Fruit fly (Drosophila melanogaster) whole organism, adult: Measurements from ENCODE around the gene CG15891.
A peak's percentile ranks its signal among the peaks of the same experiment; 100 is the strongest.

Experiments used
- CG11617 ChIP-seq: fragments of 200-800 bp; sonication (Bioruptor generic); optimal IDR thresholded peaks from 2 replicates; lab custom pipeline; 2017; ENCODE audit warnings: mild to moderate bottlenecking, missing biosample characterization, missing genetic modification reagents, missing genetic modification characterization
- CG1620 ChIP-seq: fragments of 200-800 bp; sonication (Bioruptor generic); optimal IDR thresholded peaks from 2 replicates; lab custom pipeline; 2016; ENCODE audit warnings: missing biosample characterization, missing genetic modification characterization
- CG33017 ChIP-seq: fragments of 200-800 bp; sonication (Bioruptor generic); optimal IDR thresholded peaks from 2 replicates; lab custom pipeline; 2018; ENCODE audit warnings: missing biosample characterization, mild to moderate bottlenecking, missing genetic modification characterization, moderate library complexity
- CG5204 ChIP-seq: fragments of 200-800 bp; sonication (Bioruptor generic); optimal IDR thresholded peaks from 2 replicates; lab custom pipeline; 2016; ENCODE audit warnings: missing biosample characterization, missing genetic modification characterization
- CG7101 ChIP-seq: fragments of 200-800 bp; sonication (Bioruptor generic); optimal IDR thresholded peaks from 2 replicates; lab custom pipeline; 2018; ENCODE audit warnings: missing biosample characterization, mild to moderate bottlenecking, missing genetic modification characterization, moderate library complexity
- Clk ChIP-seq: fragments of 200-800 bp; sonication (Bioruptor generic); optimal IDR thresholded peaks from 2 replicates; lab custom pipeline; 2017; ENCODE audit warnings: missing biosample characterization, missing genetic modification characterization
- Crg-1 ChIP-seq: fragments of 200-800 bp; sonication (Bioruptor generic); optimal IDR thresholded peaks from 2 replicates; lab custom pipeline; 2016; ENCODE audit warnings: missing biosample characterization, missing genetic modification characterization
- Hr96 ChIP-seq: fragments of 200-800 bp; sonication (Bioruptor generic); optimal IDR thresholded peaks from 2 replicates; lab custom pipeline; 2016; ENCODE audit warnings: missing biosample characterization, missing genetic modification characterization
- Mnt ChIP-seq: fragments of 200-800 bp; sonication (Bioruptor generic); optimal IDR thresholded peaks from 2 replicates; lab custom pipeline; 2016; ENCODE audit warnings: missing biosample characterization, mild to moderate bottlenecking, missing genetic modification characterization
- bab1 ChIP-seq: fragments of 200-800 bp; sonication (Bioruptor generic); optimal IDR thresholded peaks from 3 replicates; lab custom pipeline; 2019; ENCODE audit warnings: missing biosample characterization, mild to moderate bottlenecking, missing genetic modification characterization, moderate library complexity
- kay ChIP-seq: fragments of 200-800 bp; sonication (Bioruptor generic); peaks from one replicate; lab custom pipeline; 2016; ENCODE audit warnings: missing biosample characterization, missing genetic modification characterization, borderline replicate concordance
- ovo ChIP-seq: fragments of 200-800 bp; sonication (Bioruptor generic); optimal IDR thresholded peaks from 2 replicates; lab custom pipeline; 2016; ENCODE audit warnings: missing biosample characterization, missing genetic modification characterization
- tj ChIP-seq: fragments of 200-800 bp; sonication (Bioruptor generic); optimal IDR thresholded peaks from 3 replicates; lab custom pipeline; 2017; ENCODE audit warnings: missing biosample characterization, mild to moderate bottlenecking, missing genetic modification characterization, moderate library complexity

DNA sequence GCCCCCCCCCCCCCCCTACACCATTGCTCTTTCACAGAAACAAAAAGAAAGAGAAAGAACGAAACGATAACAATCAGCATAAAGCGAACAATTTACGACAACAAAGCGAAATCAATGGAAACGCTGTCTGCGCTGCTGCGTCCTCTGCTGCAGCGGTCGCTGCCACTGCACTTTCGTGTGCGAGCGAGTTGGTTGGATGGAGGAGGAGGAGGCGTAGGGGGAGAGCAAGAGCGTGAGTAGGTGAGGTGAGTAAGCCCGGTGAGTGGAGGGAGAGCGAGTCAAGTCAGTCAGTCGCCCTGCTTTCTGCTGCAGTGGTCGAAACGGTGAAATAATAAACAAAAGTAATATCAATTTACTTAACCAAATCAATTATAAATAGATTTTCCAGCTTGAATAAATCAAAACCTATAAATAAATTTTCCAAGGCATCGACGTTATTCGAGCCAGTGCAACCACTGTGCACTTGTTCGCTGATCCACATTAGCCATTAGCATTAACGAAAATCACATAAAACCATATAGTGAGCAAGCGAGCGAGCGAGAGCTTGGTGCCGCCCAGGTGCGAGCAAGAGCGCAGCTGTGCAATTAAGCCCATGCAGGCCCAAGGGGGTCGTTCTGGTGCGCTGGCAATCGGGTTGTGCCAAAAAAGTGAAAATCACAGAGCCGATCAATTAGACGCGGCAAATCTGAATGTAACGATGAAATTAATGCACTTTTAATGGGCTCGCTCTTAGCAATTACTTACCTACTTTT lies 48.8 kb upstream of the CG15891 start:
- TF ChIP-seq tj (GFP tag; lab: Kevin White, UChicago) (peak; percentile 98), Clk (no peak), CG7101 (tag; lab: Kevin White, UChicago) (peak; percentile 86), ovo (GFP tag; lab: Kevin White, UChicago) (peak; percentile 82), CG11617 (GFP tag; lab: Kevin White, UChicago) (peak; percentile 94), Mnt (GFP tag; lab: Kevin White, UChicago) (peak; percentile 69), bab1 (peak; percentile 89), kay (GFP tag; lab: Kevin White, UChicago) (peak; percentile 66), CG1620 (GFP tag; lab: Kevin White, UChicago) (peak; percentile 71), CG33017 (tag; lab: Kevin White, UChicago) (peak; percentile 36), CG5204 (GFP tag; lab: Kevin White, UChicago) (peak; percentile 51), Crg-1 (GFP tag; lab: Kevin White, UChicago) (peak; percentile 86), Hr96 (GFP tag; lab: Kevin White, UChicago) (peak; percentile 71)
